Fruit fly (Drosophila melanogaster) Kc167 (cell line): ENCODE data around the gene Spt3.

Source experiments
- Myc ChIP-seq: fragments of >200 bp; optimal IDR thresholded peaks from 2 replicates; lab custom pipeline; 2017; ENCODE audit warnings: missing external identifiers
- Sin3A ChIP-seq: fragments of >200 bp; optimal IDR thresholded peaks from 2 replicates; lab custom pipeline; 2018; ENCODE audit warnings: missing external identifiers
- h ChIP-seq: fragments of >200 bp; optimal IDR thresholded peaks from 3 replicates; lab custom pipeline; 2018; ENCODE audit warnings: missing external identifiers
- insv ChIP-seq: fragments of >200 bp; optimal IDR thresholded peaks from 3 replicates; lab custom pipeline; 2018; ENCODE audit warnings: missing external identifiers
- psq ChIP-seq: fragments of >200 bp; optimal IDR thresholded peaks from 2 replicates; lab custom pipeline; 2017; ENCODE audit warnings: missing external identifiers
- ttk ChIP-seq: sonication (Bioruptor generic); optimal IDR thresholded peaks from 2 replicates; lab custom pipeline; 2017; ENCODE audit warnings: missing external identifiers

Gene Spt3

dm6 chr3R:12016828-12017280, at the start of gene Spt3, which contains the start of gene DCAF12:
Spt3 (plus strand) TSS chr3R:12017156.
DCAF12 (minus strand) TSS chr3R:12017031.
- TF ChIP-seq Myc (lab: Kevin White, UChicago) (no peak), h (lab: Kevin White, UChicago) (no peak), ttk (no peak), psq (lab: Kevin White, UChicago) (no peak), Sin3A (lab: Kevin White, UChicago) (no peak), insv (no peak)

- TF ChIP-seq Myc (lab: Kevin White, UChicago) = no peak
- TF ChIP-seq psq (lab: Kevin White, UChicago) = no peak
- no peak for TF ChIP-seq h (lab: Kevin White, UChicago)
- no peak for TF ChIP-seq insv
- no peak for TF ChIP-seq ttk
Measured at dm6 chr3R:11967262-11968029, 49.5 kb upstream of the Spt3 start, which contains the start of the genes CG12213 and GC1. CG12213 (minus strand) TSS chr3R:11967691. GC1 (plus strand) TSS chr3R:11967708.

DNA sequence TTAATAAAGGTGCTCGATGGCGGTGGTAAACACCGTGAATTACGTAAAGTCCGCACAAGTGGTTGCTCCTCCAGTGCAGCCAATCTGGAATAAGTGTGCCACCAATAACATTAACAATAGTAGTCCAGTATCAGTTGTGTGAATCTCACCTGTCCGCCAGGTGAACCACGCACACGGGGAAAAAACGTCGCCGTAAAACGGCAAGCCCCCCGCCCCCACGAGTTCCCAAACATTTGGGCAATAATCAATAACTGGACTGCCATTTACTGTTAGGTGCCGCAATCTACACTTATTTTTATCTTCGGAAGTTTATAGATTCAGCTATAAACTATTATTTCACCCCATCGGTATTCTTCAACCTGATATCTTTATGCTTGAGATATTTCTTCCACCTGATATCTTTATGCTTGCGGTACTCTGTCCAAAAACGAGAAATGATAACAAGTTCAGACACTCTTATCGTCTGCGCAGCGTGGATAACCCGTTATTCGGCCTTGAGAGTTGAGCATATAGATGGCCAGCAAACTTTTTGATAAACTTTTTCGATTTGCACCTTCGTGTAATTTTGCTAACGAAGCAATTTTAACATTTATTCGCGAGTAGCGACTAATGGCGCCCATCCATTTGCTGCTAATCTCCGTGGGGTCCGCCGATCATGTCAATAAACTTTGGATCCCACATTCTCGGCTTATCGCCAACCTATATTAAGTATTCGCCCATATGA, 48.8 kb upstream of the Spt3 start:
- TF ChIP-seq Myc (lab: Kevin White, UChicago) = no peak
- TF ChIP-seq ttk = no peak
- no peak for TF ChIP-seq h (lab: Kevin White, UChicago)
- TF ChIP-seq insv = no peak
- no peak for TF ChIP-seq psq (lab: Kevin White, UChicago)
- TF ChIP-seq Sin3A (lab: Kevin White, UChicago) = no peak

DNA sequence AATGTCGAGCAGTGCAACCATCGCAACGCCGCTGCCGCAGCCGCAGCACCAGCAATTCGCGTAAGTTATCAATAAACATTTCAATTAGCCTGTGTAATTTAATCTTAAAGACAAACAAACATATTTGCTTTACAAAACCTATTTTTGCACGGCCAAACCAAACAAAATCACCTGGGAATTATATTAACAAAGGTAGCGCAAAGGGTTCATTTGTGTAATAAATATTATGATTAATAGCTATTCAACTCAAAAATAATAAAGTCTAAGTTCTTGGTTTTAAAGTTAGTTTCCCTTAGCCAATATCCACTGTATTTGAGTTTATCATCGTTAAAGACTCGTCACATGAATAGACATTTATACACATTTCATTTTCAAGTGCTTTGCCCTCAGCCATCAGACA, 47.7 kb upstream of the Spt3 start:
- TF ChIP-seq h (lab: Kevin White, UChicago) = no peak
- no peak for TF ChIP-seq psq (lab: Kevin White, UChicago)

DNA sequence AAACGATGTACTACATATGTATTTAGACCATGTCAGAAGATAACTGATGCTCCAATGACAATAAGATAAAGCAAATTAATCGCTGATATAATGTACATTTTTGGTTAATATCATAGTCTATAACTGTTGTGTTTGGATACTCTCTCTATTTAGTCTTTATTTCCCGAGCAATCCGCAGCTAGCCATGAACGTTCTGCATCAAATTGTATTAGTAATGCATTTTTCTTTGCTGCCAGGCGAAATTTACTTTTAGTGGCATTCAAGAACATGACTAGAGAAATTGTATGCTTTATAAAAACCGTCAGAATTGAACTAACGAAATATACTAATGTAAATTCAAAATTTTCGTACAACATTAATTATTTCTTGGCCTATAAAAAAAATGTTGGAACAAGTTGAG, 45.6 kb upstream of the Spt3 start, which contains the start of gene GC2:
GC2 (plus strand) TSS at position 301 of the 400 bp plus-strand sequence.
- TF ChIP-seq Myc (lab: Kevin White, UChicago) (no peak), insv (no peak), h (lab: Kevin White, UChicago) (no peak)

dm6 chr3R:11973826-11974225, 43.1 kb upstream of the Spt3 start:
- TF ChIP-seq psq (lab: Kevin White, UChicago) = no peak
- no peak for TF ChIP-seq ttk
- TF ChIP-seq insv = no peak
- TF ChIP-seq Myc (lab: Kevin White, UChicago) = no peak
- no peak for TF ChIP-seq h (lab: Kevin White, UChicago)
- no peak for TF ChIP-seq Sin3A (lab: Kevin White, UChicago)

dm6 chr3R:11974631-11975030, 42.3 kb upstream of the Spt3 start, which contains the start of gene Tango9:
Tango9 (minus strand) TSS chr3R:11974910.
- TF ChIP-seq h (lab: Kevin White, UChicago) (no peak), Myc (lab: Kevin White, UChicago) (no peak), insv (no peak), psq (lab: Kevin White, UChicago) (no peak), Sin3A (lab: Kevin White, UChicago) (no peak), ttk (no peak)

DNA sequence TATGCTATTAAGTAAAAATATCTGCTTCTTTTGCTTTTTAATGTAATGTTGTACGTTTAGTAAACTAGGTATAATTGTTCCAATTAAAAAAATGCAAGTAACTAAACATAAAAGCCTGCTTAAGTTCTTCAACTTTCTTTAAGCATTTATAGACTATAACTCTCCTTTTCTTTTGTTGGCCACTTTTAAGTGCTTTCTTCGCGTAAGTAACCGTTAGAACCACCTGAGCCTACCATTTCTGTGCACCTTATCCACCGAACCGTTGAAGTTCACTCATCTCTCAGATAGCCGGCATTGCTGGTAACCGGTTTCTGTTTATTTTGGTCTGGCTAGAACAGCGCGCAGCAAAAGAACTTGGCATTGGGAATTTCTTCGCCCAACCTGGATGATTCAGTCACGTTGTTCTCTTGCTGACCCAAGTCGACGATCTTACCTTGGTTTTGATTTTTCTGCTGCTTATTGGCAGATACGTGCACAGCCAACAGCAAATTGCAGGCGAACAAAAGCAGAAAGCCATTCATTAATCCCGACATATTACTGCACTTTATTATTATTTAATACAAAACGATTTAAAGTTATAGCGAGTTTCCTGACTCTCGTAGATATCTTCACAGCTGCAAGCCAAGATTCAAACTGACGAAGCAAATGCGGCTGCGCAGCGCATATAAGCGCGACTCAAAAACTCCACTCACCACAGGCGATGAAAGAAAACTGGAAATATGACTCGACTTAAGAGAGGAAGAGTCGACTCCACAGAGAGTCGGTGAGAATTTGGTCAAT, 40.2 kb upstream of the Spt3 start, which contains the start of gene CG10005:
CG10005 (minus strand) TSS at position 642 of the 780 bp plus-strand sequence.
- TF ChIP-seq insv (no peak), psq (lab: Kevin White, UChicago) (no peak), Myc (lab: Kevin White, UChicago) (no peak), h (lab: Kevin White, UChicago) (no peak), ttk (no peak), Sin3A (lab: Kevin White, UChicago) (no peak)

DNA sequence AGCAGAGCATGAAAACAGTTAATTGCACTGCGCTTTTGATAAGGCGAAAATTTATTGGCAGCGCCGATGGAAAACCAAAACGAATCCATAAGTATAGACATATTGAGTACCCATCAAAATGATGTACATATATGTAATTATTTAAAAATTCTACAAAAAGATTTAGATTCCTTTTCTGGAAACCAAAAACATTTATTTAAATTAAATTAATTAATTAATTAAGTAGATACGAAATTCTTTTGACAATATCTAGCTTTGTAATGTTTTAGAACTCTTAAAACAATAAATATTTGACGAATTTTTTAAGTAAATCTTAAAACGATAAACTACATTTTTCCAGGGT, 39.6 kb upstream of the Spt3 start:
- TF ChIP-seq h (lab: Kevin White, UChicago) (no peak), psq (lab: Kevin White, UChicago) (no peak), Sin3A (lab: Kevin White, UChicago) (no peak), insv (no peak), Myc (lab: Kevin White, UChicago) (no peak), ttk (no peak)

dm6 chr3R:11978278-11978677, 38.7 kb upstream of the Spt3 start:
- no peak for TF ChIP-seq insv
- TF ChIP-seq h (lab: Kevin White, UChicago) = no peak
- no peak for TF ChIP-seq psq (lab: Kevin White, UChicago)
- TF ChIP-seq Myc (lab: Kevin White, UChicago) = no peak
- TF ChIP-seq ttk = no peak
- TF ChIP-seq Sin3A (lab: Kevin White, UChicago) = no peak

dm6 chr3R:11979879-11980571, 36.9 kb upstream of the Spt3 start, which contains the start of gene CG18547:
CG18547 (minus strand) TSS chr3R:11980390.
- TF ChIP-seq ttk = no peak
- TF ChIP-seq h (lab: Kevin White, UChicago) = no peak
- TF ChIP-seq insv = no peak
- no peak for TF ChIP-seq Sin3A (lab: Kevin White, UChicago)
- TF ChIP-seq psq (lab: Kevin White, UChicago) = no peak
- TF ChIP-seq Myc (lab: Kevin White, UChicago) = no peak
